Worm (Caenorhabditis elegans): ENCODE data around the gene unc-98.

unc-98 gene

DNA sequence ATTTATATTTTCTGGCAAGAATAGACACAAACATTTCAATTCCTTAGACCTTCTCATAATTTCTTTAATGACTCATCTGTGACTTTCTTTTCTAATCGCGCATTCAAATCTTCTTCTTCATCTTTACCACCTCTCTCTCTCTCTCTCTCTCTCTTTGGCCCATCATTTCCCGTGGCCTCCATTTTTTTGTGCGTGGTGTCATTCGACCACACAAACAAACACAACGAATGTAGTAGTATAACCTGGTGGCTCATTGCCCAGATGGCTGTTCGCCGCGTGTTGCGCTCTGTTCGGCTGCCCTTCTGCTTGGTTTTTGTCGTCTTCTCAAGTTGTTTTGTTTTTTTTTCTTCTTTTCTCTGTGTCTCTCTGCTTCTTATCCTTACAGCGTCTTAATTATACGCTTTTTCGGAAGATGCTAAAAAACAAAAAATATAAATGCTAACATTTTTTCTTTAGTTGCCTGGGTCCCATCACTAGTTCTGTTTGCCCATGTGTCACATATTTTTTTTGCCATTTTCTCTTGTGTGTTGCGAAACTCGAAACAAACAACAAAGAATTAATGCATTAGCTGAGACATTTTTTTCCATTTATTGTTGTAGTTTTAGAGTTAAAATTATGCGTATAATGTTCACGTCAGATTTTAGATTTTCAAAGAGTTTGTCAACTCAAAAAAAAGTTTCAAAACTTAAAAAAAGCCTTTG, 4.2 kb upstream of the unc-98 start (continued):
- no peak for TF ChIP-seq dmd-9 (GFP tag; IDR thresholded peaks at IDR 0.05)
- no peak for TF ChIP-seq lin-38 (GFP tag; IDR thresholded peaks at IDR 0.05)
- no peak for TF ChIP-seq madf-5 (GFP tag; IDR thresholded peaks at IDR 0.05)
- no peak for TF ChIP-seq zip-2 (tag; optimal IDR thresholded peaks at IDR 0.05)
- peak; percentile 48 for TF ChIP-seq nhr-28 (tag; optimal IDR thresholded peaks at IDR 0.05)
- no peak for TF ChIP-seq F44E2.7 (GFP tag; IDR thresholded peaks at IDR 0.05)
- TF ChIP-seq jun-1 (tag; optimal IDR thresholded peaks at IDR 0.05) = no peak
- no peak for TF ChIP-seq saeg-2 (GFP tag; IDR thresholded peaks at IDR 0.05)
- peak; percentile 58 for TF ChIP-seq hlh-11 (tag; optimal IDR thresholded peaks at IDR 0.05)
- no peak for TF ChIP-seq D1046.2 (GFP tag; IDR thresholded peaks at IDR 0.05)
- no peak for TF ChIP-seq Y5F2A.4 (GFP tag; optimal IDR thresholded peaks at IDR 0.05)
- no peak for TF ChIP-seq egl-27 (tag; optimal IDR thresholded peaks at IDR 0.05)
- TF ChIP-seq nhr-77 (tag; optimal IDR thresholded peaks at IDR 0.05) = no peak
- no peak for TF ChIP-seq lin-1 (GFP tag; IDR thresholded peaks at IDR 0.05)
- no peak for TF ChIP-seq mxl-2 (GFP tag; conservative IDR thresholded peaks at IDR 0.05)
- TF ChIP-seq F26F4.8 (GFP tag; conservative IDR thresholded peaks at IDR 0.05) = no peak
- TF ChIP-seq Y105C5A.15 (GFP tag; IDR thresholded peaks at IDR 0.05) = no peak
- no peak for TF ChIP-seq nhr-102 (tag; optimal IDR thresholded peaks at IDR 0.05)
- TF ChIP-seq tag-97 (GFP tag; IDR thresholded peaks at IDR 0.05) = no peak
- peak; percentile 35 for TF ChIP-seq nhr-6 (tag; optimal IDR thresholded peaks at IDR 0.05)
- no peak for TF ChIP-seq attf-4 (tag; optimal IDR thresholded peaks at IDR 0.05)
- peak in 1 of 2 experiments; percentile 19 for TF ChIP-seq daf-16 (GFP tag; optimal IDR thresholded peaks at IDR 0.05)
- no peak for TF ChIP-seq daf-16 (tag; optimal IDR thresholded peaks at IDR 0.05)
- no peak for TF ChIP-seq mdt-29 (GFP tag; IDR thresholded peaks at IDR 0.05)
- TF ChIP-seq daf-12 (tag; optimal IDR thresholded peaks at IDR 0.05) = no peak
- TF ChIP-seq fkh-10 (GFP tag; optimal IDR thresholded peaks at IDR 0.05) = no peak
- TF ChIP-seq aha-1 (tag) = no peak
- no peak for TF ChIP-seq ZK337.2 (GFP tag; IDR thresholded peaks at IDR 0.05)
- no peak for TF ChIP-seq ceh-32 (tag; optimal IDR thresholded peaks at IDR 0.05; ENCODE audit: poor library complexity)
- no peak for TF ChIP-seq lir-3 (tag; optimal IDR thresholded peaks at IDR 0.05)
- no peak for TF ChIP-seq nhr-237 (tag; optimal IDR thresholded peaks at IDR 0.05)
- no peak for TF ChIP-seq lsy-2 (tag; optimal IDR thresholded peaks at IDR 0.05)
- 0 out of 2 replicates have a peak, but pooled peaks have one; percentile 22 for TF ChIP-seq dmd-6 (GFP tag; IDR thresholded peaks at IDR 0.05)
- TF ChIP-seq ceh-44 (GFP tag; IDR thresholded peaks at IDR 0.05) = no peak
- TF ChIP-seq fos-1 (tag; optimal IDR thresholded peaks at IDR 0.05) = no peak

DNA sequence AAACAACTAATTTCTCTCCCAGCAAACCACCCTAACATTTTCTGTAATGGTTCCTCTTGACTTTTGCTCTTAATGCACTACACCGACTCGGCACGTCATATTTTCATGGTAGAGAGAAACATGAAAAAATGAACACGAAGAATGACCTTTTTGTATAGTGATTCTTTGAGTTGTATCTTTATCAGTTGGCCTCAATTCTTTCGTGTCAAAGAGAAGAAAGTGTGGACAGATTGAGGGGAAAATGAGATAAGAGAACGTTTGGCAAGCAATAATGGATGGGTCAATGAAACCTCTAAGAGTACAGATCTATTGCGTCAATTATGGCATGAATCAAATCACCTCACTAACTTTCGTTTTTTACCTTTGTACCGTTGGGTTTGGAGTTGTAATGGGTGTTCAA, 2.5 kb upstream of the unc-98 start:
- no peak for TF ChIP-seq lin-38 (GFP tag; IDR thresholded peaks at IDR 0.05)
- TF ChIP-seq nhr-28 (tag; optimal IDR thresholded peaks at IDR 0.05) = peak; percentile 98
- no peak for TF ChIP-seq nhr-111 (GFP tag; optimal IDR thresholded peaks at IDR 0.05)
- no peak for TF ChIP-seq ztf-11 (tag; optimal IDR thresholded peaks at IDR 0.05)
- TF ChIP-seq mep-1 (tag; optimal IDR thresholded peaks at IDR 0.05) = peak; percentile 16
- TF ChIP-seq D1046.2 (GFP tag; IDR thresholded peaks at IDR 0.05) = no peak
- TF ChIP-seq dpl-1 (GFP tag; optimal IDR thresholded peaks at IDR 0.05) = no peak
- TF ChIP-seq php-3 (GFP tag; IDR thresholded peaks at IDR 0.05) = peak; percentile 61
- no peak for TF ChIP-seq lin-13 (GFP tag; optimal IDR thresholded peaks at IDR 0.05)
- TF ChIP-seq lsy-2 (tag; optimal IDR thresholded peaks at IDR 0.05) = peak in 1 of 2 experiments; percentile 5
- no peak for TF ChIP-seq skn-1 (tag; optimal IDR thresholded peaks at IDR 0.05)
- TF ChIP-seq nhr-11 (tag; optimal IDR thresholded peaks at IDR 0.05) = peak; percentile 33
- TF ChIP-seq cey-2 (tag; optimal IDR thresholded peaks at IDR 0.05; ENCODE audit: borderline replicate concordance, insufficient read depth) = no peak
- no peak for TF ChIP-seq Y48G9A.11 (GFP tag; IDR thresholded peaks at IDR 0.05)
- no peak for TF ChIP-seq ceh-28 (tag; optimal IDR thresholded peaks at IDR 0.05)
- TF ChIP-seq dmd-6 (GFP tag; IDR thresholded peaks at IDR 0.05) = peak; percentile 86
- peak; percentile 97 for TF ChIP-seq pqm-1 (tag; optimal IDR thresholded peaks at IDR 0.05)
- peak; percentile 38; the same call in 1 of the 2 replicates for TF ChIP-seq lin-1 (GFP tag; IDR thresholded peaks at IDR 0.05)
- TF ChIP-seq egl-27 (tag; optimal IDR thresholded peaks at IDR 0.05) = no peak
- TF ChIP-seq F10B5.3 (tag; optimal IDR thresholded peaks at IDR 0.05) = no peak
- TF ChIP-seq zip-11 (GFP tag; IDR thresholded peaks at IDR 0.05) = no peak
- peak; percentile 80 for TF ChIP-seq tra-1 (GFP tag; IDR thresholded peaks at IDR 0.05)
- no peak for TF ChIP-seq unc-39 (tag; optimal IDR thresholded peaks at IDR 0.05)
- TF ChIP-seq lin-15B (tag; optimal IDR thresholded peaks at IDR 0.05) = no peak
- no peak for TF ChIP-seq lin-39 (tag; optimal IDR thresholded peaks at IDR 0.05)
